Worm (Caenorhabditis elegans): ENCODE data around the gene T07F8.4.

DNA sequence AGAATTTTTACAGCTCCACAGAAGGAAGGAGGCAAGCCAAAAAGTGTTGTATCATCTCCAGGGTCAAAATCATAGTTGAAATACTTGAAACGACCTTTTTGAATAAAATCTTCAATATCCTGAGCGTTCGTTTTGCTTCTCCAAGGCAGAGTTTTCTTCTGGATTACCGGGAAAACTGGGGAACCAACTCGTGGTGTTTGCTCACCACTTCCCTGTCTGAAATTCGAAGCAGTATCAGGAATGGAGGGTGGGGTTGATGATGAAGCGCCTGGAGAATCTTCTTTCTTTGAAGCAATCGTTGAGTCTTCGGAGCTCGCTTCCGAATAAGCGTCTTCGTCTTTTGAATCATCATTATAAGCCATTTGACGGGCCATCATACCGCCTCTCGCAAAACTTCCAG, 28.7 kb downstream of the T07F8.4 start:
- no peak for TF ChIP-seq ceh-9 (tag; optimal IDR thresholded peaks at IDR 0.05)
- TF ChIP-seq nfya-1 (tag; optimal IDR thresholded peaks at IDR 0.05), result no peak

Data from whole organism, late embryonic.